Worm (Caenorhabditis elegans) whole organism, mixed stage, embryonic: ENCODE results near the gene nhr-61.
A peak's percentile ranks its signal among the peaks of the same experiment; 100 is the strongest.

Experiments used
- M03D4.4 ChIP-seq: sonication (generic microtip); optimal IDR thresholded peaks from 2 replicates; lab custom pipeline; 2017; ENCODE audit warnings: mild to moderate bottlenecking, missing genetic modification characterization, missing compliant biosample characterization
- bed-3 ChIP-seq: fragments of 200-800 bp; sonication (Bioruptor generic); optimal IDR thresholded peaks from 3 replicates; lab custom pipeline; 2018; ENCODE audit warnings: mild to moderate bottlenecking, missing genetic modification characterization, moderate library complexity, missing compliant biosample characterization
- blmp-1 ChIP-seq: fragments of 150-350 bp; optimal IDR thresholded peaks from 2 replicates; lab custom pipeline; 2014; ENCODE audit warnings: missing biosample characterization, missing genetic modification characterization
- ceh-39 ChIP-seq: fragments of 150-350 bp; optimal IDR thresholded peaks from 2 replicates; lab custom pipeline; 2014; ENCODE audit warnings: missing biosample characterization, missing genetic modification characterization
- ceh-43 ChIP-seq: fragments of 200-800 bp; sonication (Bioruptor generic); optimal IDR thresholded peaks from 2 replicates; lab custom pipeline; 2018; ENCODE audit warnings: mild to moderate bottlenecking, missing genetic modification characterization, moderate library complexity, missing compliant biosample characterization
- ceh-83 ChIP-seq: fragments of 200-800 bp; sonication (Bioruptor generic); optimal IDR thresholded peaks from 2 replicates; lab custom pipeline; 2018; ENCODE audit warnings: mild to moderate bottlenecking, missing genetic modification characterization, missing compliant biosample characterization
- ces-1 ChIP-seq: fragments of 150-350 bp; optimal IDR thresholded peaks from 2 replicates; lab custom pipeline; 2014; ENCODE audit warnings: missing biosample characterization, missing genetic modification reagents, missing genetic modification characterization
- cnd-1 ChIP-seq: fragments of 200-800 bp; sonication (Bioruptor generic); optimal IDR thresholded peaks from 2 replicates; lab custom pipeline; 2018; ENCODE audit warnings: mild to moderate bottlenecking, missing genetic modification characterization, missing compliant biosample characterization
- drap-1 ChIP-seq: fragments of 200-800 bp; sonication (Bioruptor generic); optimal IDR thresholded peaks from 3 replicates; lab custom pipeline; 2018; ENCODE audit warnings: mild to moderate bottlenecking, missing genetic modification characterization, missing compliant biosample characterization
- elt-1 ChIP-seq: sonication (generic microtip); optimal IDR thresholded peaks from 2 replicates; lab custom pipeline; 2017; ENCODE audit warnings: missing genetic modification characterization, mild to moderate bottlenecking, missing compliant biosample characterization, antibody characterized with exemption, moderate library complexity, borderline replicate concordance; ENCODE audit not compliant: insufficient read depth
- elt-3 ChIP-seq: fragments of 150-350 bp; optimal IDR thresholded peaks from 2 replicates; lab custom pipeline; 2014; ENCODE audit warnings: missing biosample characterization, missing genetic modification characterization
- flh-1 ChIP-seq: fragments of 200-800 bp; sonication (Bioruptor generic); optimal IDR thresholded peaks from 2 replicates; lab custom pipeline; 2018; ENCODE audit warnings: mild to moderate bottlenecking, missing genetic modification characterization, moderate library complexity, missing compliant biosample characterization
- ham-2 ChIP-seq: fragments of 200-800 bp; sonication (Bioruptor generic); optimal IDR thresholded peaks from 2 replicates; lab custom pipeline; 2018; ENCODE audit warnings: mild to moderate bottlenecking, missing genetic modification characterization, missing compliant biosample characterization
- hlh-1 ChIP-seq: fragments of 150-350 bp; optimal IDR thresholded peaks from 2 replicates; lab custom pipeline; 2014; ENCODE audit warnings: missing biosample characterization, missing genetic modification reagents, missing genetic modification characterization
- lin-13 ChIP-seq: fragments of 150-350 bp; optimal IDR thresholded peaks from 2 replicates; lab custom pipeline; 2014; ENCODE audit warnings: missing biosample characterization, missing genetic modification characterization
- lin-32 ChIP-seq: fragments of 200-800 bp; sonication (Bioruptor generic); optimal IDR thresholded peaks from 2 replicates; lab custom pipeline; 2018; ENCODE audit warnings: mild to moderate bottlenecking, missing genetic modification characterization, missing compliant biosample characterization
- lsy-2 ChIP-seq: fragments of 150-350 bp; optimal IDR thresholded peaks from 2 replicates; lab custom pipeline; 2014; ENCODE audit warnings: missing biosample characterization, missing genetic modification characterization
- mab-5 ChIP-seq: fragments of 150-350 bp; optimal IDR thresholded peaks from 2 replicates; lab custom pipeline; 2014; ENCODE audit warnings: missing biosample characterization, missing genetic modification characterization
- mep-1 ChIP-seq: fragments of 150-350 bp; optimal IDR thresholded peaks from 2 replicates; lab custom pipeline; 2017; ENCODE audit warnings: missing biosample characterization, missing genetic modification reagents, missing genetic modification characterization, inconsistent platforms
- mls-2 ChIP-seq: sonication (generic microtip); optimal IDR thresholded peaks from 2 replicates; lab custom pipeline; 2016; ENCODE audit warnings: mild to moderate bottlenecking, missing genetic modification characterization, moderate library complexity, missing compliant biosample characterization
- nhr-12 ChIP-seq: fragments of 150-350 bp; optimal IDR thresholded peaks from 2 replicates; lab custom pipeline; 2014; ENCODE audit warnings: missing biosample characterization, missing genetic modification characterization
- nhr-2 ChIP-seq: fragments of 150-350 bp; optimal IDR thresholded peaks from 2 replicates; lab custom pipeline; 2014; ENCODE audit warnings: missing biosample characterization, missing genetic modification characterization
- nhr-237 ChIP-seq: fragments of 150-350 bp; optimal IDR thresholded peaks from 2 replicates; lab custom pipeline; 2014; ENCODE audit warnings: missing biosample characterization, missing genetic modification characterization
- nhr-28 ChIP-seq: fragments of 150-350 bp; optimal IDR thresholded peaks from 2 replicates; lab custom pipeline; 2014; ENCODE audit warnings: missing biosample characterization, missing genetic modification characterization
- nhr-76 ChIP-seq: sonication (generic microtip); optimal IDR thresholded peaks from 2 replicates; lab custom pipeline; 2017; ENCODE audit warnings: missing biosample characterization, missing genetic modification characterization
- pha-4 ChIP-seq: fragments of 150-350 bp; optimal IDR thresholded peaks from 2 replicates; lab custom pipeline; 2018; ENCODE audit warnings: missing biosample characterization, missing genetic modification reagents, missing genetic modification characterization
- sem-2 ChIP-seq: fragments of 200-800 bp; sonication (Bioruptor generic); optimal IDR thresholded peaks from 2 replicates; lab custom pipeline; 2018; ENCODE audit warnings: mild to moderate bottlenecking, missing genetic modification characterization, missing compliant biosample characterization
- snpc-4 ChIP-seq: fragments of 150-350 bp; optimal IDR thresholded peaks from 2 replicates; lab custom pipeline; 2014; ENCODE audit warnings: missing biosample characterization, missing genetic modification characterization
- sptf-1 ChIP-seq: sonication (generic microtip); optimal IDR thresholded peaks from 2 replicates; lab custom pipeline; 2017; ENCODE audit warnings: mild to moderate bottlenecking, missing genetic modification characterization, moderate library complexity, missing compliant biosample characterization
- tbx-8 ChIP-seq: fragments of 200-800 bp; sonication (Bioruptor generic); optimal IDR thresholded peaks from 2 replicates; lab custom pipeline; 2018; ENCODE audit warnings: mild to moderate bottlenecking, missing genetic modification characterization, moderate library complexity, missing compliant biosample characterization
- unc-120 ChIP-seq: sonication (generic microtip); optimal IDR thresholded peaks from 2 replicates; lab custom pipeline; 2017; ENCODE audit warnings: missing genetic modification characterization, missing compliant biosample characterization; ENCODE audit not compliant: poor library complexity, severe bottlenecking
- unc-39 ChIP-seq: fragments of 150-350 bp; optimal IDR thresholded peaks from 2 replicates; lab custom pipeline; 2014; ENCODE audit warnings: missing biosample characterization, missing genetic modification characterization
- unc-62 ChIP-seq: fragments of 150-350 bp; optimal IDR thresholded peaks from 2 replicates; lab custom pipeline; 2014; ENCODE audit warnings: missing biosample characterization, missing genetic modification reagents, missing genetic modification characterization
- zip-8 ChIP-seq: fragments of 150-350 bp; optimal IDR thresholded peaks from 2 replicates; lab custom pipeline; 2014; ENCODE audit warnings: missing biosample characterization, missing genetic modification characterization
- ztf-11 ChIP-seq: fragments of 150-350 bp; optimal IDR thresholded peaks from 2 replicates; lab custom pipeline; 2014; ENCODE audit warnings: missing biosample characterization, missing genetic modification characterization

nhr-61 gene

ce11 chrII:14798047-14798522 is 20.3 kb downstream of the nhr-61 start, which contains the start of gene tbc-20:
Gene tbc-20, plus strand, starts transcription at chrII:14798472.
- peak; percentile 46 for TF ChIP-seq sptf-1 (tag; lab: Kevin White, UChicago)
- no peak for TF ChIP-seq pha-4 (tag; lab: Kevin White, UChicago)
- no peak for TF ChIP-seq nhr-2 (tag; lab: Kevin White, UChicago)
- TF ChIP-seq lsy-2 (tag; lab: Kevin White, UChicago) = peak; percentile 29

- no peak for TF ChIP-seq ceh-83 (GFP tag; lab: Kevin White, UChicago)
- TF ChIP-seq snpc-4 (tag; lab: Kevin White, UChicago) = no peak
- TF ChIP-seq M03D4.4 (tag; lab: Kevin White, UChicago) = no peak
- TF ChIP-seq tbx-8 (GFP tag; lab: Kevin White, UChicago) = no peak
- TF ChIP-seq elt-3 (tag; lab: Kevin White, UChicago) = no peak
- TF ChIP-seq mls-2 (tag; lab: Kevin White, UChicago) = peak; percentile 18
- no peak for TF ChIP-seq flh-1
- no peak for TF ChIP-seq nhr-2 (tag; lab: Kevin White, UChicago)
- TF ChIP-seq cnd-1 = no peak
- no peak for TF ChIP-seq zip-8 (tag; lab: Kevin White, UChicago)
- TF ChIP-seq sptf-1 (tag; lab: Kevin White, UChicago) = peak; percentile 82
- no peak for TF ChIP-seq unc-39
- TF ChIP-seq ham-2 (GFP tag; lab: Kevin White, UChicago) = no peak
- TF ChIP-seq elt-1 (tag; lab: Kevin White, UChicago) = no peak
- no peak for TF ChIP-seq nhr-12 (tag; lab: Kevin White, UChicago)
- peak; percentile 63 for TF ChIP-seq drap-1 (GFP tag; lab: Kevin White, UChicago)
- TF ChIP-seq mep-1 (tag; lab: Kevin White, UChicago) = peak; percentile 88
- peak; percentile 85 for TF ChIP-seq lsy-2 (tag; lab: Kevin White, UChicago)
- TF ChIP-seq bed-3 (GFP tag; lab: Kevin White, UChicago) = no peak
- no peak for TF ChIP-seq sem-2 (GFP tag; lab: Kevin White, UChicago)
- no peak for TF ChIP-seq blmp-1
- TF ChIP-seq ceh-43 (GFP tag; lab: Kevin White, UChicago) = no peak
- peak; percentile 94 for TF ChIP-seq nhr-237 (tag; lab: Kevin White, UChicago)
- no peak for TF ChIP-seq nhr-28 (tag; lab: Kevin White, UChicago)
- peak; percentile 72 for TF ChIP-seq lin-13
- TF ChIP-seq hlh-1 (tag; lab: Kevin White, UChicago) = peak; percentile 8
- peak; percentile 8 for TF ChIP-seq lin-32 (GFP tag; lab: Kevin White, UChicago)
- TF ChIP-seq unc-120 (tag; lab: Kevin White, UChicago) = peak; percentile 40
- TF ChIP-seq pha-4 (tag; lab: Kevin White, UChicago) = peak; percentile 93
- TF ChIP-seq ceh-39 (tag; lab: Kevin White, UChicago) = peak; percentile 75
- TF ChIP-seq unc-62 (GFP tag; lab: Kevin White, UChicago) = peak; percentile 56
- peak; percentile 97 for TF ChIP-seq ces-1 (GFP tag; lab: Kevin White, UChicago)
- TF ChIP-seq mab-5 (tag; lab: Kevin White, UChicago) = peak; percentile 64
- no peak for TF ChIP-seq ztf-11
- no peak for TF ChIP-seq nhr-76 (tag; lab: Kevin White, UChicago)
Measured at ce11 chrII:14794935-14795454, 23.3 kb downstream of the nhr-61 start, which contains the start of gene eif-3.B. Gene eif-3.B, plus strand, starts transcription at chrII:14795404.

DNA sequence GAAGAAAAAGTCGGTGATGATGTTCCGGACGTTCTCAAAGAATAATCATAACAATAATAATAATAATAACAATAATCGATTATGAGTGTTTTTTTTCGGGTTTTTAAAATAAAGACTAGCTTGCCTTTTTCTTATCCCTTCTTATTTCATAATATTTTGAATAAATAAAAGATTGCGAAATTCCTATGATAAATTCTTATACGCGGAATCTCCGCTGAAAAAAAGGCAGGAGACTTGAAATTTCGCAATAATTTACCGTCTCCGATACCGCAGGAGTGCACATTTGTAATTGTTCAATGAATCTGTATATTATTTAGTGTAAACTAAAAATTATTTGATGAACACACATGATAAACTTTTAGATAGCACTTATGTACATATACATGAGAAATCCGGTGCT is 25.9 kb downstream of the nhr-61 start:
- TF ChIP-seq nhr-2 (tag; lab: Kevin White, UChicago) (no peak), ces-1 (GFP tag; lab: Kevin White, UChicago) (no peak), ceh-43 (GFP tag; lab: Kevin White, UChicago) (no peak), flh-1 (no peak), hlh-1 (tag; lab: Kevin White, UChicago) (no peak), cnd-1 (no peak), lsy-2 (tag; lab: Kevin White, UChicago) (no peak), nhr-76 (tag; lab: Kevin White, UChicago) (no peak), mls-2 (tag; lab: Kevin White, UChicago) (no peak), ham-2 (GFP tag; lab: Kevin White, UChicago) (no peak), unc-62 (GFP tag; lab: Kevin White, UChicago) (no peak), snpc-4 (tag; lab: Kevin White, UChicago) (no peak), ztf-11 (no peak), pha-4 (tag; lab: Kevin White, UChicago) (no peak), nhr-12 (tag; lab: Kevin White, UChicago) (no peak), elt-3 (tag; lab: Kevin White, UChicago) (no peak), nhr-237 (tag; lab: Kevin White, UChicago) (no peak), mep-1 (tag; lab: Kevin White, UChicago) (no peak)
